Fruit fly (Drosophila melanogaster): Measurements from ENCODE around the gene CASK.

dm6 chr3R:21871348-21871940 lies 49.0 kb upstream of the CASK start:
- TF ChIP-seq CG8478 (optimal IDR thresholded peaks at IDR 0.05) = no peak
- no peak for TF ChIP-seq EcR (GFP tag; optimal IDR thresholded peaks at IDR 0.05)
- TF ChIP-seq Dll (optimal IDR thresholded peaks at IDR 0.05) = no peak
- no peak for TF ChIP-seq usp (GFP tag; optimal IDR thresholded peaks at IDR 0.05)
- TF ChIP-seq psq (optimal IDR thresholded peaks at IDR 0.05) = no peak

Data from whole organism.